Worm (Caenorhabditis elegans) whole organism, mixed stage, embryonic: ENCODE data around the gene ubc-24.
"Not testable (repeated sequence)": the region's sequence is repeated elsewhere in the genome, so short reads cannot be mapped to it uniquely, and the experiment has no call there.

ENCODE experiments used
- bed-3 ChIP-seq: fragments of 200-800 bp; sonication (Bioruptor generic); optimal IDR thresholded peaks from 3 replicates; lab custom pipeline; 2018; ENCODE audit warnings: mild to moderate bottlenecking, missing genetic modification characterization, moderate library complexity, missing compliant biosample characterization
- ceh-39 ChIP-seq: fragments of 150-350 bp; optimal IDR thresholded peaks from 2 replicates; lab custom pipeline; 2014; ENCODE audit warnings: missing biosample characterization, missing genetic modification characterization
- ces-1 ChIP-seq: fragments of 150-350 bp; optimal IDR thresholded peaks from 2 replicates; lab custom pipeline; 2014; ENCODE audit warnings: missing biosample characterization, missing genetic modification reagents, missing genetic modification characterization
- drap-1 ChIP-seq: fragments of 200-800 bp; sonication (Bioruptor generic); optimal IDR thresholded peaks from 3 replicates; lab custom pipeline; 2018; ENCODE audit warnings: mild to moderate bottlenecking, missing genetic modification characterization, missing compliant biosample characterization
- elt-1 ChIP-seq: sonication (generic microtip); optimal IDR thresholded peaks from 2 replicates; lab custom pipeline; 2017; ENCODE audit warnings: missing genetic modification characterization, mild to moderate bottlenecking, missing compliant biosample characterization, antibody characterized with exemption, moderate library complexity, borderline replicate concordance; ENCODE audit not compliant: insufficient read depth
- elt-3 ChIP-seq: fragments of 150-350 bp; optimal IDR thresholded peaks from 2 replicates; lab custom pipeline; 2014; ENCODE audit warnings: missing biosample characterization, missing genetic modification characterization
- hlh-1 ChIP-seq: fragments of 150-350 bp; optimal IDR thresholded peaks from 2 replicates; lab custom pipeline; 2014; ENCODE audit warnings: missing biosample characterization, missing genetic modification reagents, missing genetic modification characterization
- lin-13 ChIP-seq: fragments of 150-350 bp; optimal IDR thresholded peaks from 2 replicates; lab custom pipeline; 2014; ENCODE audit warnings: missing biosample characterization, missing genetic modification characterization
- lsy-2 ChIP-seq: fragments of 150-350 bp; optimal IDR thresholded peaks from 2 replicates; lab custom pipeline; 2014; ENCODE audit warnings: missing biosample characterization, missing genetic modification characterization
- mab-5 ChIP-seq: fragments of 150-350 bp; optimal IDR thresholded peaks from 2 replicates; lab custom pipeline; 2014; ENCODE audit warnings: missing biosample characterization, missing genetic modification characterization
- mls-2 ChIP-seq: sonication (generic microtip); optimal IDR thresholded peaks from 2 replicates; lab custom pipeline; 2016; ENCODE audit warnings: mild to moderate bottlenecking, missing genetic modification characterization, moderate library complexity, missing compliant biosample characterization
- nhr-12 ChIP-seq: fragments of 150-350 bp; optimal IDR thresholded peaks from 2 replicates; lab custom pipeline; 2014; ENCODE audit warnings: missing biosample characterization, missing genetic modification characterization
- nhr-2 ChIP-seq: fragments of 150-350 bp; optimal IDR thresholded peaks from 2 replicates; lab custom pipeline; 2014; ENCODE audit warnings: missing biosample characterization, missing genetic modification characterization
- nhr-237 ChIP-seq: fragments of 150-350 bp; optimal IDR thresholded peaks from 2 replicates; lab custom pipeline; 2014; ENCODE audit warnings: missing biosample characterization, missing genetic modification characterization
- nhr-28 ChIP-seq: fragments of 150-350 bp; optimal IDR thresholded peaks from 2 replicates; lab custom pipeline; 2014; ENCODE audit warnings: missing biosample characterization, missing genetic modification characterization
- pha-4 ChIP-seq: fragments of 150-350 bp; optimal IDR thresholded peaks from 2 replicates; lab custom pipeline; 2018; ENCODE audit warnings: missing biosample characterization, missing genetic modification reagents, missing genetic modification characterization
- sem-2 ChIP-seq: fragments of 200-800 bp; sonication (Bioruptor generic); optimal IDR thresholded peaks from 2 replicates; lab custom pipeline; 2018; ENCODE audit warnings: mild to moderate bottlenecking, missing genetic modification characterization, missing compliant biosample characterization
- sptf-1 ChIP-seq: sonication (generic microtip); optimal IDR thresholded peaks from 2 replicates; lab custom pipeline; 2017; ENCODE audit warnings: mild to moderate bottlenecking, missing genetic modification characterization, moderate library complexity, missing compliant biosample characterization
- unc-120 ChIP-seq: sonication (generic microtip); optimal IDR thresholded peaks from 2 replicates; lab custom pipeline; 2017; ENCODE audit warnings: missing genetic modification characterization, missing compliant biosample characterization; ENCODE audit not compliant: poor library complexity, severe bottlenecking
- unc-39 ChIP-seq: fragments of 150-350 bp; optimal IDR thresholded peaks from 2 replicates; lab custom pipeline; 2014; ENCODE audit warnings: missing biosample characterization, missing genetic modification characterization
- unc-62 ChIP-seq: fragments of 150-350 bp; optimal IDR thresholded peaks from 2 replicates; lab custom pipeline; 2014; ENCODE audit warnings: missing biosample characterization, missing genetic modification reagents, missing genetic modification characterization
- zip-8 ChIP-seq: fragments of 150-350 bp; optimal IDR thresholded peaks from 2 replicates; lab custom pipeline; 2014; ENCODE audit warnings: missing biosample characterization, missing genetic modification characterization
- ztf-11 ChIP-seq: fragments of 150-350 bp; optimal IDR thresholded peaks from 2 replicates; lab custom pipeline; 2014; ENCODE audit warnings: missing biosample characterization, missing genetic modification characterization

The ubc-24 gene

ce11 chrII:8419015-8419414 lies 13.6 kb downstream of the ubc-24 start:
- peak; percentile 76 for TF ChIP-seq lsy-2 (tag; lab: Kevin White, UChicago)
- no peak for TF ChIP-seq ceh-39 (tag; lab: Kevin White, UChicago)

DNA sequence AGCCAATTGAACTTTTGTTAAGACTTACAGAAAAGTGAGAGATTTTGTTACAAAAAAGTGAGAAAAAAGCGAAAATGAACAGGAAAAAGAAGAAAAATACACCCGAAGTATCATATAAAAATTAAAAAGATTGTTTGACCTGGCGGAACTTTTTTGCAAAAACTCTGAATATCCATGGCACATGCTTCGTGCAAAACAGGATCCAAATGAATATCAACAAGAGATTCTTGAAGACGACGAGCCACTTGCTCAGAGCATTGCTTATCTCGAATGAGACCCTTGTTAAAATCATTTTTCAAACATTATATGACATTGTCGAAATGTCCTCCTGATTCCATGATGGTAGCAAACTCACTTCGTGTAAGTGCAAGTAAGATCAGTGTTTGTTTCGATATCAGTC lies 14.4 kb downstream of the ubc-24 start, which contains the start of gene F14E5.8:
Gene F14E5.8 (plus strand): TSS at position 301 of the 400 bp plus-strand sequence.
- TF ChIP-seq nhr-237 (tag; lab: Kevin White, UChicago); bed-3 (GFP tag; lab: Kevin White, UChicago); elt-1 (tag; lab: Kevin White, UChicago): not testable (repeated sequence)

DNA sequence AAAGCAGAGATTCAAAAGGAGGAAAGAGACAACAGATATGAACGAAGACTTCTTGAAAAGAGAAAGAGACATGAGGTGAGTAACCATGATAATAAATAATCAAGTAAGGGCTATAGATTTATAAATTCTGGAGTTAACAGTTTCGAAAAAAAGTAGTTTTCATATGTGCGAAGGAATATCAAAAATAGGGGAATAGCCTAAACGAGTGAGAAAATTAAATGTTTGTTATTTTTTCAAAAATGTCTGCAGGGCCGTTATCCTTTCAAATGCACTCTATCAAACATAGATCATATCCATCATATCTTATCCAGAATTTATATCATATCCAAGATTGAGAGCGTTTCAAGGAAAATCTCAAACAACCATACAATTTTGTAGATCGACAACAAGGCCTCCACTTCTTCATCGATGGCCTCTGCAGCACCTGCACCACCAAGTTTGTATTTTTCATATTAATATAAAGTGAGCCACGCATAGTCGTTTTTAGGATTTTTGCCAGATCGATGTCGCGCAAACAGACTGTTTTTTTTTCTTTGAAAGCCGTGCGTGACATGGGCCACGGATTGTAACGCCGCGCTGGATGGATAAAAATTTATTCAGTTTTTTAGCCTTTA lies 15.5 kb downstream of the ubc-24 start:
- peak; percentile 76 for TF ChIP-seq lsy-2 (tag; lab: Kevin White, UChicago)
- TF ChIP-seq ceh-39 (tag; lab: Kevin White, UChicago): no peak
- TF ChIP-seq, all 35 proteins: peak for 1

DNA sequence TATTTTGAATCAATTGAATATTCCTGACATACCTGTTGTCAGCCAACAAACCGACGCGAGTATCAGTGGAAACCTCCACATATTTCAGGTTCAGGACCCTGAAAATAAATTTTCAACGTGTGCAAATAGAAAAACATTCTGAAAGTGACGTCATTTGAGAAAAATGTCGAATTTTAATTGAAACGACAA lies 23.2 kb downstream of the ubc-24 start, which contains the start of gene F14E5.2:
Gene F14E5.2 (minus strand): TSS at position 101 of the 189 bp plus-strand sequence.
- no peak for TF ChIP-seq elt-1 (tag; lab: Kevin White, UChicago)
- TF ChIP-seq sem-2 (GFP tag; lab: Kevin White, UChicago): no peak
- no peak for TF ChIP-seq pha-4 (tag; lab: Kevin White, UChicago)
- no peak for TF ChIP-seq lsy-2 (tag; lab: Kevin White, UChicago)
- no peak for TF ChIP-seq lin-13
- no peak for TF ChIP-seq unc-62 (GFP tag; lab: Kevin White, UChicago)
- TF ChIP-seq drap-1 (GFP tag; lab: Kevin White, UChicago): no peak
- no peak for TF ChIP-seq mab-5 (tag; lab: Kevin White, UChicago)
- no peak for TF ChIP-seq elt-3
- TF ChIP-seq nhr-237 (tag; lab: Kevin White, UChicago): no peak
- no peak for TF ChIP-seq unc-120 (tag; lab: Kevin White, UChicago)
- TF ChIP-seq unc-39 (tag; lab: Kevin White, UChicago): no peak
- TF ChIP-seq ztf-11 (tag; lab: Kevin White, UChicago): no peak
- no peak for TF ChIP-seq mls-2 (tag; lab: Kevin White, UChicago)
- TF ChIP-seq nhr-28 (tag; lab: Kevin White, UChicago): no peak
- TF ChIP-seq hlh-1 (tag; lab: Kevin White, UChicago): no peak
- TF ChIP-seq, all 35 proteins: peak for 0

DNA sequence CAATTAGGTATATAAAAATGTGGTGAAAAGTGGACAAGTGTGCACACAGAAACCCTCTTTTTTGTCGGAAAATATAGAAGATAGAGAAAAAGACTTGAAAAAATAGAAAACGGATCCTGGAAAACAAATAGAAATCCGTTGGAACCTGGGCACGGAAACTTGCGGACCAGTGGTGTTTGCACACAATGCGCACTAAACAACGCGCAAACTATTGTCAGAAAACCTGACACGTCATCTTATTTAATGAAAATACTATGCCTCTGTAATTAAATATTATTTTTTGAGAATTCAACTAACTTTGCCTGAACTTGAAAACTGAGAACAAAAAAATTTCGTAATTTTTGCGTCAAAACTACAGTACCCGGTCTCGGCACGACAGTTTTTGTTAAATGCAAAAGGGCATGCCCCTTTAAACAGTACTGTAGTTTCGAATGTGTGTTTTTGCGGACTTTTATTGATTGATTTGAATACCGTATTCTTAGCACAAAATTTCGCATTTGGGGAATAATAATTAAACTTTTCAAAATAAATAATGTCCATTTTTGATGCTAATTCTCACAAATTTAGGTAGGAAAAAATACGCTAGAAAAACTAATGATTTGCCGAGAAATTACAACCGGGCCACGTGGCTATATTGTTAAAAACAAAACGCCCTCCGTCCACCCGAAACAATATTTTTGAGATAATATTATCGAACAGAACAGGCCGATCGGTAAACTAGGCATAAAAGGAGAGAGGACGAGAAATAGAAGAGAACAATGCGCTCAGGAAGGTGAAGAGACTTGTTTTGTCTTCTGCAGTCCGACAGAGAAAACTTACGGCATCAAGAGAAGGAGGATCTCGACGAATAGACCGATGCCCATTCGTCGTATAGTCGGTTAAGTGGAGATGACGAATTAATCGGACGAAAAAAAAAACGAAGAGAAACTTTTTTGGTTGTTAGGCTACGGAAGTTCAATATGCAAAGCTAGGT lies 23.8 kb downstream of the ubc-24 start:
- TF ChIP-seq bed-3 (GFP tag; lab: Kevin White, UChicago) (no peak), zip-8 (tag; lab: Kevin White, UChicago) (peak; percentile 16), lsy-2 (tag; lab: Kevin White, UChicago) (peak; percentile 43)

DNA sequence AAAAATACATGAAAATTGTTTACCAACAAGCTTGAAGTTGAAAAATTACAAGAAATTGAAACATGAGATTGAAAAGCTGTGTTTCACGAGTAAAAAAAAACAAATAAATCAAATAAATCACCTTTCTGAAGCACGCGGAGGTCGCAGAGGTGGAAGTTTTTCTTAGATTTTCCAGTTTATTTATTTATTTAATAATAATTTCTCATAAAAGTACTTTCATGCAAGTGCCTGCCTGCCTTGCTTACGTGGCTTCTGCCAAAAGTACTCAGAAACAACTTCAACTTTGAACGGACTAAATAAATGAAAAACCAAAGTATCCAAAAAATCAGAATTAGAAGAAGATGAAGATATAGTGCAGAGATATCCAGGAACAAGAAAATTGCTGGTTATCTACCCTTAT lies 26.6 kb downstream of the ubc-24 start, which contains the start of gene acp-2:
Gene acp-2 (minus strand): TSS at position 101 of the 400 bp plus-strand sequence.
- TF ChIP-seq drap-1 (GFP tag; lab: Kevin White, UChicago) (no peak), nhr-12 (tag; lab: Kevin White, UChicago) (no peak), ces-1 (GFP tag; lab: Kevin White, UChicago) (no peak), nhr-2 (tag; lab: Kevin White, UChicago) (no peak), unc-39 (tag; lab: Kevin White, UChicago) (no peak), sptf-1 (tag; lab: Kevin White, UChicago) (no peak), nhr-237 (tag; lab: Kevin White, UChicago) (no peak), lin-13 (no peak), ceh-39 (tag; lab: Kevin White, UChicago) (no peak), mab-5 (tag; lab: Kevin White, UChicago) (no peak)

ce11 chrII:8435005-8435404 lies 29.6 kb downstream of the ubc-24 start, which contains the start of gene acp-4:
TSS of gene acp-4 (minus strand) at chrII:8435105.
- no peak for TF ChIP-seq bed-3 (GFP tag; lab: Kevin White, UChicago)
- no peak for TF ChIP-seq nhr-12 (tag; lab: Kevin White, UChicago)
- TF ChIP-seq ces-1 (GFP tag; lab: Kevin White, UChicago): no peak
